Worm (Caenorhabditis elegans) whole organism, midembryonic: ENCODE results near the gene mtr-4.

Experiments
- T22C8.4 ChIP-seq: fragments of 200-800 bp; sonication (Bioruptor generic); IDR thresholded peaks from 2 replicates; pipeline ENCODE4 v1.3.6; 2022; ENCODE audit warnings: missing genetic modification characterization, missing compliant biosample characterization
- cog-1 ChIP-seq: sonication (generic microtip); optimal IDR thresholded peaks from 2 replicates; lab custom pipeline; 2016; ENCODE audit warnings: missing genetic modification characterization, missing compliant biosample characterization
- flt-1 ChIP-seq: fragments of 200-800 bp; sonication (Bioruptor generic); IDR thresholded peaks from 2 replicates; pipeline ENCODE4 v1.3.6; 2022; ENCODE audit warnings: missing genetic modification characterization, missing compliant biosample characterization
- klf-2 ChIP-seq: fragments of 200-800 bp; sonication (Bioruptor generic); conservative IDR thresholded peaks from 2 replicates; pipeline ENCODE4 v1.3.6; 2022; ENCODE audit warnings: missing genetic modification reagents, missing genetic modification characterization, missing compliant biosample characterization
- med-1 ChIP-seq: sonication (generic microtip); optimal IDR thresholded peaks from 2 replicates; lab custom pipeline; 2017; ENCODE audit warnings: missing genetic modification characterization, mild to moderate bottlenecking, missing compliant biosample characterization, antibody characterized with exemption, missing genetic modification reagents; ENCODE audit not compliant: insufficient read depth
- ref-1 ChIP-seq: fragments of 200-800 bp; sonication (Bioruptor generic); conservative IDR thresholded peaks from 2 replicates; pipeline ENCODE4 v1.3.6; 2022; ENCODE audit warnings: missing genetic modification reagents, missing genetic modification characterization, missing compliant biosample characterization
- tab-1 ChIP-seq: fragments of 200-800 bp; sonication (Bioruptor generic); IDR thresholded peaks from 2 replicates; pipeline ENCODE4 v1.3.6; 2022; ENCODE audit warnings: missing genetic modification characterization, missing compliant biosample characterization
- ztf-23 ChIP-seq: fragments of 200-800 bp; sonication (Bioruptor generic); IDR thresholded peaks from 2 replicates; pipeline ENCODE4 v1.3.6; 2022; ENCODE audit warnings: missing genetic modification reagents, missing genetic modification characterization, missing compliant biosample characterization
- ztf-29 ChIP-seq: fragments of 200-800 bp; sonication (Bioruptor generic); IDR thresholded peaks from 2 replicates; pipeline ENCODE4 v1.3.6; 2022; ENCODE audit warnings: missing genetic modification reagents, missing genetic modification characterization, missing compliant biosample characterization

Gene mtr-4

ce11 chrIV:9799129-9799528 is 26.4 kb upstream of the mtr-4 start, which contains the start of gene fat-4:
fat-4 (plus strand) TSS chrIV:9799429.
- TF ChIP-seq T22C8.4 (GFP tag; lab: Robert Waterston, UW) (no peak), ztf-29 (no peak), flt-1 (GFP tag; lab: Robert Waterston, UW) (no peak)

DNA sequence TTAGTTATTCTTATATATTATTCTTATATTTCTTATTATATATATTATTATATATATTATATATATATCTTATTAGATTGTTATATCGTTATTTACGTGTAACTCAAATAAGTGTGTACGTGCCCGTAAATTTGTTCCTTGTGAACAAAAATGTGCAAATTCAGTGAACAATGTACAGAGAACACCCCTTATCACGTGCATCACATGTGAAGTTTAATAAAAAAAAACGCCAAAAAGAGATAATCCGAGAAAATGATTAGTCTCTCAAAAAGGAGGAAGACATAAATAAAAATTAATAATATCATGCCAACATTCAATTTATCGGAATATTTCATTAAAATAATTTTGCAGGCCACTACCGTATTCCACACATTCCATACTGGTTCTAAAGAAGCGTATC is 25.8 kb upstream of the mtr-4 start:
- TF ChIP-seq med-1 (GFP tag; lab: Kevin White, UChicago) (no peak), ref-1 (GFP tag; lab: Robert Waterston, UW) (no peak), tab-1 (GFP tag; lab: Robert Waterston, UW) (no peak), ztf-23 (no peak), klf-2 (no peak), T22C8.4 (GFP tag; lab: Robert Waterston, UW) (no peak), flt-1 (GFP tag; lab: Robert Waterston, UW) (no peak), ztf-29 (no peak), cog-1 (tag; lab: Kevin White, UChicago) (no peak)

DNA sequence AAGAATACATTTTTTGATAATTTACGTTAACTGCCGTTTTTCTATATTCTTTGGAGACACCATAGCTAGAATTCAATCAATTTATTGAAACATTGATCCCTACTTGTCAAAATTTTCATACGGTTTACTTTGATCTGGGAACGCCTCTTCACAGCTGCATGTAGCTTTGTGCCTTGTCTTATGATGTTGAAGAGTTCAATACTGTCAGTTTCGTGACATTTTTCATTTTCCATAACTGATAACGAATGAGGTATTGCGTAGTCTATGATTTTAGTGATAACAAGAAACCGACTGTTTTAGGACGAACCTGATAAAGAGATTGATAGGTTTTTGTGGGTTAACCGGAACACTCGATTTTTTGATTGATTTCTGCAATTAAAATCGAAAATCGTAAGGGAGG is 24.1 kb upstream of the mtr-4 start:
- TF ChIP-seq ztf-29 (no peak), flt-1 (GFP tag; lab: Robert Waterston, UW) (no peak), ref-1 (GFP tag; lab: Robert Waterston, UW) (no peak)

DNA sequence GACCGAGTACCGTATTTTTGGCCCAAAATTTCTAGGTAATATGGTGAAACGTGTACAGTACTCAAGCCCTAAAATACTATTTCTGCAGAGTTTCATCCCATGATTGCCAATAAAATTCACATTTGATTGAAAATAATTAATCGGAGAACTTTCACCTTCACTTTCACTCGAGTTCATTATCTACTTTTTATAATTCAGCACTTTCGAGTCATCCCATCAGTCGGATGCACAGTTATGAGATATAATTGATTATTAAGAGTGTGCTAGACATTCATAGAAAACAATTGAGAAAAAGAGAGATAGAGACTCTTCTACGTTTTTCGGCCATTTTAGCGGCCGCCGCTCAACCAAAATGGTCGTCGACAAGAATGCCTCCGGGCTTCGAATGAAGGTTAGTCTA is 22.8 kb upstream of the mtr-4 start, which contains the start of gene fat-3:
fat-3 (plus strand) TSS at position 313 of the 400 bp plus-strand sequence.
- no peak for TF ChIP-seq flt-1 (GFP tag; lab: Robert Waterston, UW)

DNA sequence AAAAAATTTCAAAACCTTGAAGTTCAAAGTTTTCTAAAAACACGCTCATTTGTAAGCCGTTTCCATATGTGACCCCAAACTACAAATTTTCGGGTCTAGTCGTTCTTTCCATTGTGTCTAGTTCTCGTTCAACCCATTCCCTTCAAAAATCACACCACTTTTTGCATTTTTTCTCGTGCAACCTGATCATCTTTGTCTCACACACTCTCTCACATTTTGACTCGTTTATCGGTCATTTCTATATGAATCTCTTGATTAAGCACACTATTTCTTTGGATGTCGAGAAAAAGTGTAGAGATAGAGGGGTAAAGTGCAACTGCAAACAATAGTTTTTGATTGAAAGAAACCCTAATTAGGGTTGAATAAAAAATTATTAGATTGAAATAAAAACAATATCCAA is 21.9 kb upstream of the mtr-4 start:
- TF ChIP-seq flt-1 (GFP tag; lab: Robert Waterston, UW): no peak
- no peak for TF ChIP-seq ztf-29
- TF ChIP-seq cog-1 (tag; lab: Kevin White, UChicago): no peak
- TF ChIP-seq ztf-23: no peak
- TF ChIP-seq T22C8.4 (GFP tag; lab: Robert Waterston, UW): no peak
- TF ChIP-seq klf-2: no peak
- TF ChIP-seq med-1 (GFP tag; lab: Kevin White, UChicago): no peak
- TF ChIP-seq ref-1 (GFP tag; lab: Robert Waterston, UW): no peak
- no peak for TF ChIP-seq tab-1 (GFP tag; lab: Robert Waterston, UW)

ce11 chrIV:9810633-9811032 is 14.9 kb upstream of the mtr-4 start, which contains the start of gene dct-15:
dct-15 (minus strand) TSS chrIV:9810733.
- TF ChIP-seq tab-1 (GFP tag; lab: Robert Waterston, UW) (no peak), cog-1 (tag; lab: Kevin White, UChicago) (no peak), klf-2 (no peak), med-1 (GFP tag; lab: Kevin White, UChicago) (no peak), ztf-29 (no peak), ref-1 (GFP tag; lab: Robert Waterston, UW) (no peak), ztf-23 (no peak), flt-1 (GFP tag; lab: Robert Waterston, UW) (no peak)

DNA sequence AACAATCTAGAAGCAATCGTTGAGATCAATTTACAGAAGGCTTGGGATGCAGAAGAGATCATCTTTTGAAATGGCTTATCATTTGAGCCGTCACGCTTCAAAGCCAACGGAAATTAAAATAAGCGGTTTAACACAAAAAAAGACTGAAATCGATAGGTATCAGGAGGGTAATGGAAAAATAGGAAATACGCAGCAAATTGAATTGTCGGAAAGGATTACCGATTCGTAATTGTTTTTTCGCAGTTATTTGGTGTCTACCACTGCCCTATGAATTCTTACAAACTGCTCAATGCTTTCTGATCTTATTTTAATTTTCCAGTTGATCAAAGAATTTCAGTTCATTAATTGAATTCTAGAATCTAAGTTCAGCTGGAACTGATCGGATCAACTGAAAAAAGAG is 14.0 kb upstream of the mtr-4 start:
- TF ChIP-seq tab-1 (GFP tag; lab: Robert Waterston, UW) (no peak), cog-1 (tag; lab: Kevin White, UChicago) (no peak), flt-1 (GFP tag; lab: Robert Waterston, UW) (no peak), med-1 (GFP tag; lab: Kevin White, UChicago) (no peak), ztf-23 (no peak), klf-2 (no peak), ztf-29 (no peak)

DNA sequence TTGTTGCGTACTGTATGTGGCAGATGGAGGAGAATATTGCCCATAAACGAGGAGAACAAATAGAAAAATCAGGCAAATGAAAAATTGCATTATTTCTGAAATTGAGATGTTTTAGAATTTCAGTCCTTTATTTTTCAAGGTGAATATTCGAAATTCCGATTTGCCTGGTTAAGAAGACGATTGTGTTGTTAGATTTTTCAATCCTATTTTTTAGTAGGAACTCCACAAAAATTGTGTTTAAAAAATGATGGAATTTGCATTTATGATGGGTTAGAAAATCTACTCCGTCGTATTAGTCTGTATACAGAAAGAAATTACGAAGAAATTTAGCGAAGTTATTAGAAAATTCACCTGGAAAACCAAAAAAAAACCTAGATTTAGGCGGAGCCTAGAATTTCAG is 10.1 kb upstream of the mtr-4 start, which contains the start of gene egl-20:
egl-20 (minus strand) TSS at position 101 of the 400 bp plus-strand sequence.
- no peak for TF ChIP-seq ref-1 (GFP tag; lab: Robert Waterston, UW)
- no peak for TF ChIP-seq flt-1 (GFP tag; lab: Robert Waterston, UW)
- no peak for TF ChIP-seq klf-2
- no peak for TF ChIP-seq ztf-23

DNA sequence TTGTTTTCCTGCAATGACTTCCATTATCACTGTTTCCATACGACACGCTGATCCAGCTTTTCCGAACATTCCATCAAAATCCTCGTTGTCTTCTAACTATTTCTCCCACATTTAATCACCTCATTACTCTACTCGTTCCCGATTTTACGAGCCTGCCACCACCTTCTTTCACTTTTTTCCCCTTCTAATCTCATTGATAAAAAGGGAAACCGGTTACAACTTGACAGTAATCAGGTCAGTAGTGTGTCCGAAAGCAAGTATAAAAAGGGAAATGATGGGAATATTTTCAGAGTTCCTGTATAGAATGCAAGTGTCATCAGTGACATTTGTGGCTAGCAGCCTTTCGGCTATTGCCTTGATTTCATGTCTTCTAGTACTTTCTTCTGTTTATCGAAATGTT is 3.9 kb upstream of the mtr-4 start, which contains the start of gene col-123:
col-123 (plus strand) TSS at position 301 of the 400 bp plus-strand sequence.
- TF ChIP-seq ref-1 (GFP tag; lab: Robert Waterston, UW): no peak
- no peak for TF ChIP-seq klf-2
- no peak for TF ChIP-seq cog-1 (tag; lab: Kevin White, UChicago)
- no peak for TF ChIP-seq ztf-29
- TF ChIP-seq T22C8.4 (GFP tag; lab: Robert Waterston, UW): no peak
- no peak for TF ChIP-seq tab-1 (GFP tag; lab: Robert Waterston, UW)
- no peak for TF ChIP-seq flt-1 (GFP tag; lab: Robert Waterston, UW)
- TF ChIP-seq med-1 (GFP tag; lab: Kevin White, UChicago): no peak
- TF ChIP-seq ztf-23: no peak

DNA sequence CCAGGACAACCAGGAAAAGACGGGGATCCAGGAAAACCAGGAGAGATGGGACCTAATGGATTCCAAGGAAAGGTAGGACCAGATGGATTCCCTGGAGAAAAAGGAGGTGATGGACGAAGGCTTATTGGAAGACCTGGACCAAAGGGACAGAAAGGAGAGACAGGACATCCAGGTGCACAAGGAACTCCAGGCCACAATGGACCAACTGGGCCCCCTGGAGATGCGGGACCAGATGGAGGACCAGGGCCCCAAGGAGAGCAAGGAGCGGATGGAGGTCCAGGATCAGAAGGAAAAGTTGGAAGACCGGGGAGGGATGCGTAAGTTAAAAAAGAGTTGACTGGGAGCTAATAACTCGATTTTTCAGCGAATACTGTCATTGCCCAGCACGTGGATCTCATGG is 2.9 kb upstream of the mtr-4 start:
- TF ChIP-seq T22C8.4 (GFP tag; lab: Robert Waterston, UW): no peak
- no peak for TF ChIP-seq klf-2
- no peak for TF ChIP-seq ztf-23
- TF ChIP-seq ztf-29: no peak
- no peak for TF ChIP-seq flt-1 (GFP tag; lab: Robert Waterston, UW)
- no peak for TF ChIP-seq med-1 (GFP tag; lab: Kevin White, UChicago)
- TF ChIP-seq ref-1 (GFP tag; lab: Robert Waterston, UW): no peak
- no peak for TF ChIP-seq cog-1 (tag; lab: Kevin White, UChicago)
- TF ChIP-seq tab-1 (GFP tag; lab: Robert Waterston, UW): no peak

- no peak for TF ChIP-seq ref-1 (GFP tag; lab: Robert Waterston, UW)
- TF ChIP-seq T22C8.4 (GFP tag; lab: Robert Waterston, UW): no peak
- TF ChIP-seq med-1 (GFP tag; lab: Kevin White, UChicago): no peak
- TF ChIP-seq flt-1 (GFP tag; lab: Robert Waterston, UW): no peak
- no peak for TF ChIP-seq klf-2
- no peak for TF ChIP-seq ztf-29
- TF ChIP-seq cog-1 (tag; lab: Kevin White, UChicago): no peak
- no peak for TF ChIP-seq tab-1 (GFP tag; lab: Robert Waterston, UW)
- TF ChIP-seq ztf-23: no peak
These were observed 1.0 kb upstream of the mtr-4 start, which contains the start of gene catp-6 for ce11 chrIV:9824480-9824879. catp-6 (minus strand) TSS chrIV:9824580.
